Worm (Caenorhabditis elegans) whole organism, late embryonic: ENCODE measurements around the gene cyp-33C11.

Experiments used
- C08G9.2 ChIP-seq: sonication (generic microtip); optimal IDR thresholded peaks from 2 replicates; lab custom pipeline; 2016; ENCODE audit warnings: mild to moderate bottlenecking, missing genetic modification characterization, moderate library complexity, missing compliant biosample characterization
- C38D4.7 ChIP-seq: fragments of 200-800 bp; sonication (Bioruptor generic); optimal IDR thresholded peaks from 2 replicates; lab custom pipeline; 2018; ENCODE audit warnings: mild to moderate bottlenecking, missing genetic modification characterization, moderate library complexity, missing compliant biosample characterization
- F13H6.1 ChIP-seq: sonication (generic microtip); optimal IDR thresholded peaks from 2 replicates; lab custom pipeline; 2016; ENCODE audit warnings: missing genetic modification characterization, missing compliant biosample characterization
- T23F11.4 ChIP-seq: fragments of 200-800 bp; sonication (Bioruptor generic); optimal IDR thresholded peaks from 2 replicates; lab custom pipeline; 2018; ENCODE audit warnings: mild to moderate bottlenecking, missing genetic modification characterization, missing compliant biosample characterization
- Y22D7AL.16 ChIP-seq: sonication (generic microtip); optimal IDR thresholded peaks from 2 replicates; lab custom pipeline; 2016; ENCODE audit warnings: missing genetic modification characterization, missing compliant biosample characterization
- ahr-1 ChIP-seq: sonication (generic microtip); optimal IDR thresholded peaks from 2 replicates; lab custom pipeline; 2016; ENCODE audit warnings: missing genetic modification characterization, missing compliant biosample characterization
- ama-1 ChIP-seq: fragments of 150-350 bp; optimal IDR thresholded peaks from 2 replicates; lab custom pipeline; 2014
- ceh-14 ChIP-seq: sonication (generic microtip); optimal IDR thresholded peaks from 2 replicates; lab custom pipeline; 2016; ENCODE audit warnings: missing genotype, missing genetic modification characterization, missing compliant biosample characterization
- ceh-31 ChIP-seq: sonication (generic microtip); optimal IDR thresholded peaks from 2 replicates; lab custom pipeline; 2016; ENCODE audit warnings: missing genetic modification characterization, missing compliant biosample characterization
- ceh-45 ChIP-seq: fragments of 200-800 bp; sonication (Bioruptor generic); IDR thresholded peaks from 2 replicates; pipeline ENCODE4 v1.3.6; 2022; ENCODE audit warnings: missing genetic modification reagents, missing genetic modification characterization, missing compliant biosample characterization
- ceh-9 ChIP-seq: sonication (generic microtip); optimal IDR thresholded peaks from 2 replicates; lab custom pipeline; 2016; ENCODE audit warnings: mild to moderate bottlenecking, missing genetic modification characterization, inconsistent platforms, missing compliant biosample characterization
- che-1 ChIP-seq: sonication (generic microtip); optimal IDR thresholded peaks from 2 replicates; lab custom pipeline; 2016; ENCODE audit warnings: mild to moderate bottlenecking, missing genetic modification characterization, missing compliant biosample characterization
- dmd-4 ChIP-seq: sonication (generic microtip); optimal IDR thresholded peaks from 2 replicates; lab custom pipeline; 2016; ENCODE audit warnings: borderline replicate concordance, missing genetic modification characterization, missing compliant biosample characterization
- dve-1 ChIP-seq: sonication (generic microtip); optimal IDR thresholded peaks from 2 replicates; lab custom pipeline; 2017; ENCODE audit warnings: antibody characterized with exemption, mild to moderate bottlenecking, missing genetic modification characterization, missing compliant biosample characterization
- ets-4 ChIP-seq: sonication (generic microtip); optimal IDR thresholded peaks from 2 replicates; lab custom pipeline; 2016; ENCODE audit warnings: missing genetic modification characterization, missing compliant biosample characterization
- eyg-1 ChIP-seq: sonication (generic microtip); optimal IDR thresholded peaks from 2 replicates; lab custom pipeline; 2016; ENCODE audit warnings: missing genotype, missing genetic modification characterization, missing compliant biosample characterization
- fax-1 ChIP-seq: sonication (generic microtip); optimal IDR thresholded peaks from 2 replicates; lab custom pipeline; 2016; ENCODE audit warnings: missing genotype, missing genetic modification characterization, missing compliant biosample characterization
- gmeb-2 ChIP-seq: sonication (generic microtip); optimal IDR thresholded peaks from 2 replicates; lab custom pipeline; 2016; ENCODE audit warnings: missing genetic modification characterization, inconsistent platforms, missing compliant biosample characterization
- hlh-30 ChIP-seq: sonication (generic microtip); optimal IDR thresholded peaks from 2 replicates; lab custom pipeline; 2017; ENCODE audit warnings: antibody characterized with exemption, missing genetic modification characterization, missing compliant biosample characterization; ENCODE audit not compliant: insufficient read depth
- madf-2 ChIP-seq: sonication (generic microtip); optimal IDR thresholded peaks from 2 replicates; lab custom pipeline; 2017; ENCODE audit warnings: missing genetic modification characterization, missing compliant biosample characterization
- nfya-1 ChIP-seq: sonication (generic microtip); optimal IDR thresholded peaks from 2 replicates; lab custom pipeline; 2017; ENCODE audit warnings: missing genetic modification characterization, mild to moderate bottlenecking, missing compliant biosample characterization, antibody characterized with exemption, moderate library complexity
- odd-2 ChIP-seq: sonication (generic microtip); optimal IDR thresholded peaks from 2 replicates; lab custom pipeline; 2017; ENCODE audit warnings: antibody characterized with exemption, mild to moderate bottlenecking, missing genetic modification characterization, missing compliant biosample characterization
- pag-3 ChIP-seq: sonication (generic microtip); optimal IDR thresholded peaks from 2 replicates; lab custom pipeline; 2016; ENCODE audit warnings: missing compliant biosample characterization, missing genetic modification characterization, borderline replicate concordance
- pat-9 ChIP-seq: fragments of 200-800 bp; sonication (Bioruptor generic); optimal IDR thresholded peaks from 2 replicates; lab custom pipeline; 2018; ENCODE audit warnings: mild to moderate bottlenecking, missing genetic modification characterization, moderate library complexity, missing compliant biosample characterization
- pax-1 ChIP-seq: fragments of 150-350 bp; optimal IDR thresholded peaks from 2 replicates; lab custom pipeline; 2014; ENCODE audit warnings: missing biosample characterization, missing genetic modification characterization
- pha-2 ChIP-seq: sonication (generic microtip); optimal IDR thresholded peaks from 2 replicates; lab custom pipeline; 2017; ENCODE audit warnings: mild to moderate bottlenecking, missing genetic modification characterization, missing compliant biosample characterization
- pha-4 ChIP-seq: fragments of 150-350 bp; optimal IDR thresholded peaks from 2 replicates; lab custom pipeline; 2018; ENCODE audit warnings: missing biosample characterization, missing genetic modification reagents, missing genetic modification characterization
- pros-1 ChIP-seq: fragments of 150-350 bp; optimal IDR thresholded peaks from 2 replicates; lab custom pipeline; 2014; ENCODE audit warnings: missing biosample characterization, missing genetic modification reagents, missing genetic modification characterization
- sox-4 ChIP-seq: sonication (generic microtip); optimal IDR thresholded peaks from 2 replicates; lab custom pipeline; 2017; ENCODE audit warnings: mild to moderate bottlenecking, missing genetic modification characterization, inconsistent platforms, missing compliant biosample characterization
- syd-9 ChIP-seq: sonication (generic microtip); optimal IDR thresholded peaks from 2 replicates; lab custom pipeline; 2016; ENCODE audit warnings: mild to moderate bottlenecking, missing genetic modification characterization, moderate library complexity, missing compliant biosample characterization
- tbx-2 ChIP-seq: sonication (generic microtip); optimal IDR thresholded peaks from 2 replicates; lab custom pipeline; 2016; ENCODE audit warnings: missing genetic modification characterization, missing compliant biosample characterization
- unc-86 ChIP-seq: sonication (generic microtip); optimal IDR thresholded peaks from 2 replicates; lab custom pipeline; 2016; ENCODE audit warnings: missing genetic modification characterization, missing compliant biosample characterization
- zip-5 ChIP-seq: sonication (generic microtip); optimal IDR thresholded peaks from 2 replicates; lab custom pipeline; 2016; ENCODE audit warnings: missing genetic modification characterization, missing compliant biosample characterization

The cyp-33C11 gene

DNA sequence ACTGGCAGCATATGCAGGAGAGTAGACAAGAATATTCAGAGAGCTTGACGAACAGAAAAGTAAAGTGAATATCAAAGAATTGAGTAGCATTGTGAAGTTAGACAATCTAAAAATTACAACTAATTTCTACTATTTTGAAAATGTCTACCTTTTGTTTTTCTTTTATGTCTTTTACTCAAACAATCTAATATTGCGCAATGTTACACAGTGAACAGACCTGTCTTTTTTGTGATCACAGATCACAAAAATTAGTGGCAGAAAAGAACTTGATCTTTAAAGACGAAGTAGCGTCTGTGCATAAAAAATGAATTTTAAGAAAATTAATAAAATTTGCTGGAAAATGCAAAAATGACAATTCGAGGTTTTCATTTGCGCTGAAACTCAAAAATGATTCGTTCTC lies 13.7 kb downstream of the cyp-33C11 start:
- no peak for TF ChIP-seq madf-2 (tag; lab: Kevin White, UChicago)
- TF ChIP-seq zip-5 (tag; lab: Kevin White, UChicago) = no peak
- no peak for TF ChIP-seq pax-1
- no peak for TF ChIP-seq odd-2
- TF ChIP-seq ama-1 (lab: Kevin White, UChicago) = no peak
- no peak for TF ChIP-seq ahr-1
- no peak for TF ChIP-seq ceh-9 (tag; lab: Kevin White, UChicago)
- no peak for TF ChIP-seq C08G9.2
- TF ChIP-seq ets-4 (tag; lab: Kevin White, UChicago) = no peak

- TF ChIP-seq ama-1 (lab: Kevin White, UChicago) (no peak), pha-4 (tag; lab: Kevin White, UChicago) (no peak), ceh-14 (tag; lab: Kevin White, UChicago) (no peak), ets-4 (tag; lab: Kevin White, UChicago) (no peak), syd-9 (tag; lab: Kevin White, UChicago) (no peak), sox-4 (tag; lab: Kevin White, UChicago) (no peak), ceh-31 (tag; lab: Kevin White, UChicago) (no peak)
- TF ChIP-seq, all 69 proteins: peak for 0
Observed at ce11 chrV:695914-696313, 16.9 kb downstream of the cyp-33C11 start, which contains the start of gene srj-52. Gene srj-52 (minus strand): TSS chrV:696014.

DNA sequence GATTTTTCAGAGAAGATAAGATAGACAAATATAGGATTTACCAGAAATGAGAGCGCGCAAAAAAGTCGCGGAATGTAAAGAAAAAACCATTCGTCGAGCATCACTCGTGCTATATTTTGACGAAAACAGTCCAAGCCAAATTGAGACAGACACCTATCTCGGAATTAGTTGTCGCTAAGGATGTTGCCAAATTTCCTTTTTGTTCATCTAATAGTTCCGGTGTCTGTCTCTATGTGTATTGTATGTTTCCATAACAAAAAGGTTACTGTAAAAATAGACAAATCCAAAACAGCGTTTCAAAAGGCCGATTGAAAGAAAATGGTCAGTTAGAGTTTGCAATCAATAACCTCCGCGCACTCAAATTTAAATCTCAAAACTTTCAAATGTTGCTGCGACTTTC lies 18.2 kb downstream of the cyp-33C11 start, which contains the start of gene srj-53:
Gene srj-53, minus strand, starts transcription at position 101 of the 400 bp plus-strand sequence.
- TF ChIP-seq gmeb-2 (no peak), dve-1 (no peak), pat-9 (tag; lab: Kevin White, UChicago) (no peak), Y22D7AL.16 (no peak), C08G9.2 (no peak), zip-5 (tag; lab: Kevin White, UChicago) (no peak), hlh-30 (tag; lab: Kevin White, UChicago) (no peak)

- no peak for TF ChIP-seq zip-5 (tag; lab: Kevin White, UChicago)
- no peak for TF ChIP-seq T23F11.4 (GFP tag; lab: Kevin White, UChicago)
- TF ChIP-seq pax-1 = no peak
- no peak for TF ChIP-seq Y22D7AL.16
- TF ChIP-seq F13H6.1 (tag; lab: Kevin White, UChicago) = no peak
- no peak for TF ChIP-seq fax-1 (tag; lab: Kevin White, UChicago)
- TF ChIP-seq ceh-45 = no peak
Observed at ce11 chrV:692720-693422, 19.9 kb downstream of the cyp-33C11 start, which contains the start of gene srx-4. Gene srx-4 (minus strand): TSS chrV:692770.

ce11 chrV:689538-689937 lies 23.2 kb downstream of the cyp-33C11 start:
- TF ChIP-seq pros-1 = no peak
- no peak for TF ChIP-seq T23F11.4 (GFP tag; lab: Kevin White, UChicago)
- TF ChIP-seq ama-1 (lab: Kevin White, UChicago) = no peak
- TF ChIP-seq nfya-1 (tag; lab: Kevin White, UChicago) = no peak
- TF ChIP-seq unc-86 (tag; lab: Kevin White, UChicago) = no peak
- no peak for TF ChIP-seq dmd-4 (tag; lab: Kevin White, UChicago)
- TF ChIP-seq tbx-2 = no peak
- no peak for TF ChIP-seq sox-4 (tag; lab: Kevin White, UChicago)
- TF ChIP-seq eyg-1 (tag; lab: Kevin White, UChicago) = no peak
- no peak for TF ChIP-seq pag-3
- no peak for TF ChIP-seq zip-5 (tag; lab: Kevin White, UChicago)
- TF ChIP-seq che-1 (tag; lab: Kevin White, UChicago) = no peak
- no peak for TF ChIP-seq ceh-14 (tag; lab: Kevin White, UChicago)
- TF ChIP-seq C38D4.7 = no peak
- TF ChIP-seq odd-2 = no peak
- no peak for TF ChIP-seq ets-4 (tag; lab: Kevin White, UChicago)
- no peak for TF ChIP-seq pha-2 (tag; lab: Kevin White, UChicago)
